Worm (Caenorhabditis elegans) whole organism, L2 larva: ENCODE data around the gene T01C8.2.

Source experiments
- aly-2 ChIP-seq: fragments of 150-350 bp; optimal IDR thresholded peaks from 2 replicates; lab custom pipeline; 2014; ENCODE audit warnings: missing biosample characterization, missing genetic modification characterization
- ama-1 ChIP-seq: fragments of 150-350 bp; optimal IDR thresholded peaks from 2 replicates; lab custom pipeline; 2018; ENCODE audit warnings: inconsistent platforms
- ceh-16 ChIP-seq: fragments of 150-350 bp; optimal IDR thresholded peaks from 2 replicates; lab custom pipeline; 2014; ENCODE audit warnings: missing biosample characterization, missing genetic modification characterization
- elt-1 ChIP-seq: fragments of 150-350 bp; optimal IDR thresholded peaks from 2 replicates; lab custom pipeline; 2014; ENCODE audit warnings: missing biosample characterization, missing genetic modification characterization
- elt-3 ChIP-seq: sonication (generic microtip); optimal IDR thresholded peaks from 2 replicates; lab custom pipeline; 2017; ENCODE audit warnings: missing biosample characterization, missing genetic modification characterization
- lin-39 ChIP-seq: fragments of 150-350 bp; optimal IDR thresholded peaks from 2 replicates; lab custom pipeline; 2014; ENCODE audit warnings: missing biosample characterization, missing genetic modification reagents, missing genetic modification characterization
- nhr-11 ChIP-seq: fragments of 150-350 bp; optimal IDR thresholded peaks from 2 replicates; lab custom pipeline; 2014; ENCODE audit warnings: missing biosample characterization, missing genetic modification characterization
- nhr-237 ChIP-seq: fragments of 150-350 bp; optimal IDR thresholded peaks from 2 replicates; lab custom pipeline; 2014; ENCODE audit warnings: missing biosample characterization, missing genetic modification characterization
- zag-1 ChIP-seq: fragments of 150-350 bp; optimal IDR thresholded peaks from 2 replicates; lab custom pipeline; 2014; ENCODE audit warnings: missing biosample characterization, missing genetic modification characterization
- ztf-11 ChIP-seq: sonication (generic microtip); optimal IDR thresholded peaks from 2 replicates; lab custom pipeline; 2017; ENCODE audit warnings: missing biosample characterization, missing genetic modification characterization

DNA sequence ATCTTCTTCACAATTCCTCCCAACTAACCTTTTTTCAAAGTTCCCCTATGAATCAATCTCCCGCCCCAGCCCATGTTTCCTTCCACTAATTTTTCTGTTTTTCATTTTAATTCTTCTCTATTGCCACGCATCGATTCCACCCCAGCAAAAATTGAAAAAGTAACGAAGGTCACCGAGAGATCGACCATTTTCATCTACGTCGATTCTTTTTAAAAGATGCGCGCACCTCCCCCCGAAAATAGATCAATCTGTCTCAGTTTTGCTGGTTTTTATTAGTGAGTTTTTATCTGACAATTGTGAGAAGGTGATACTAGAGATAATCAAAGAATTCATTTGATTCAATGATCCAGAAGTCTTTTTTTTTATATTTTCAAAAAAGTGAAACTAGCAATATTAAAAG, 2.2 kb upstream of the T01C8.2 start:
- TF ChIP-seq lin-39 (tag; lab: Kevin White, UChicago) (no peak), aly-2 (tag; lab: Kevin White, UChicago) (no peak), zag-1 (tag; lab: Kevin White, UChicago) (no peak), nhr-237 (tag; lab: Kevin White, UChicago) (no peak), elt-3 (tag; lab: Kevin White, UChicago) (no peak), ztf-11 (tag; lab: Kevin White, UChicago) (no peak), nhr-11 (no peak), ceh-16 (tag; lab: Kevin White, UChicago) (no peak), ama-1 (lab: Kevin White, UChicago) (no peak), elt-1 (no peak)
